Worm (Caenorhabditis elegans) whole organism, mixed stage, embryonic: Measurements from ENCODE around the gene sna-1.

ENCODE experiments used
- M03D4.4 ChIP-seq: sonication (generic microtip); optimal IDR thresholded peaks from 2 replicates; lab custom pipeline; 2017; ENCODE audit warnings: mild to moderate bottlenecking, missing genetic modification characterization, missing compliant biosample characterization
- bed-3 ChIP-seq: fragments of 200-800 bp; sonication (Bioruptor generic); optimal IDR thresholded peaks from 3 replicates; lab custom pipeline; 2018; ENCODE audit warnings: mild to moderate bottlenecking, missing genetic modification characterization, moderate library complexity, missing compliant biosample characterization
- blmp-1 ChIP-seq: fragments of 150-350 bp; optimal IDR thresholded peaks from 2 replicates; lab custom pipeline; 2014; ENCODE audit warnings: missing biosample characterization, missing genetic modification characterization
- ceh-43 ChIP-seq: fragments of 200-800 bp; sonication (Bioruptor generic); optimal IDR thresholded peaks from 2 replicates; lab custom pipeline; 2018; ENCODE audit warnings: mild to moderate bottlenecking, missing genetic modification characterization, moderate library complexity, missing compliant biosample characterization
- ceh-83 ChIP-seq: fragments of 200-800 bp; sonication (Bioruptor generic); optimal IDR thresholded peaks from 2 replicates; lab custom pipeline; 2018; ENCODE audit warnings: mild to moderate bottlenecking, missing genetic modification characterization, missing compliant biosample characterization
- ces-1 ChIP-seq: fragments of 150-350 bp; optimal IDR thresholded peaks from 2 replicates; lab custom pipeline; 2014; ENCODE audit warnings: missing biosample characterization, missing genetic modification reagents, missing genetic modification characterization
- cnd-1 ChIP-seq: fragments of 200-800 bp; sonication (Bioruptor generic); optimal IDR thresholded peaks from 2 replicates; lab custom pipeline; 2018; ENCODE audit warnings: mild to moderate bottlenecking, missing genetic modification characterization, missing compliant biosample characterization
- drap-1 ChIP-seq: fragments of 200-800 bp; sonication (Bioruptor generic); optimal IDR thresholded peaks from 3 replicates; lab custom pipeline; 2018; ENCODE audit warnings: mild to moderate bottlenecking, missing genetic modification characterization, missing compliant biosample characterization
- elt-3 ChIP-seq: fragments of 150-350 bp; optimal IDR thresholded peaks from 2 replicates; lab custom pipeline; 2014; ENCODE audit warnings: missing biosample characterization, missing genetic modification characterization
- flh-1 ChIP-seq: fragments of 200-800 bp; sonication (Bioruptor generic); optimal IDR thresholded peaks from 2 replicates; lab custom pipeline; 2018; ENCODE audit warnings: mild to moderate bottlenecking, missing genetic modification characterization, moderate library complexity, missing compliant biosample characterization
- ham-2 ChIP-seq: fragments of 200-800 bp; sonication (Bioruptor generic); optimal IDR thresholded peaks from 2 replicates; lab custom pipeline; 2018; ENCODE audit warnings: mild to moderate bottlenecking, missing genetic modification characterization, missing compliant biosample characterization
- hlh-1 ChIP-seq: fragments of 150-350 bp; optimal IDR thresholded peaks from 2 replicates; lab custom pipeline; 2014; ENCODE audit warnings: missing biosample characterization, missing genetic modification reagents, missing genetic modification characterization
- lin-32 ChIP-seq: fragments of 200-800 bp; sonication (Bioruptor generic); optimal IDR thresholded peaks from 2 replicates; lab custom pipeline; 2018; ENCODE audit warnings: mild to moderate bottlenecking, missing genetic modification characterization, missing compliant biosample characterization
- lsy-2 ChIP-seq: fragments of 150-350 bp; optimal IDR thresholded peaks from 2 replicates; lab custom pipeline; 2014; ENCODE audit warnings: missing biosample characterization, missing genetic modification characterization
- mab-5 ChIP-seq: fragments of 150-350 bp; optimal IDR thresholded peaks from 2 replicates; lab custom pipeline; 2014; ENCODE audit warnings: missing biosample characterization, missing genetic modification characterization
- mep-1 ChIP-seq: fragments of 150-350 bp; optimal IDR thresholded peaks from 2 replicates; lab custom pipeline; 2017; ENCODE audit warnings: missing biosample characterization, missing genetic modification reagents, missing genetic modification characterization, inconsistent platforms
- mls-2 ChIP-seq: sonication (generic microtip); optimal IDR thresholded peaks from 2 replicates; lab custom pipeline; 2016; ENCODE audit warnings: mild to moderate bottlenecking, missing genetic modification characterization, moderate library complexity, missing compliant biosample characterization
- nhr-12 ChIP-seq: fragments of 150-350 bp; optimal IDR thresholded peaks from 2 replicates; lab custom pipeline; 2014; ENCODE audit warnings: missing biosample characterization, missing genetic modification characterization
- nhr-2 ChIP-seq: fragments of 150-350 bp; optimal IDR thresholded peaks from 2 replicates; lab custom pipeline; 2014; ENCODE audit warnings: missing biosample characterization, missing genetic modification characterization
- nhr-237 ChIP-seq: fragments of 150-350 bp; optimal IDR thresholded peaks from 2 replicates; lab custom pipeline; 2014; ENCODE audit warnings: missing biosample characterization, missing genetic modification characterization
- nhr-28 ChIP-seq: fragments of 150-350 bp; optimal IDR thresholded peaks from 2 replicates; lab custom pipeline; 2014; ENCODE audit warnings: missing biosample characterization, missing genetic modification characterization
- nhr-76 ChIP-seq: sonication (generic microtip); optimal IDR thresholded peaks from 2 replicates; lab custom pipeline; 2017; ENCODE audit warnings: missing biosample characterization, missing genetic modification characterization
- pha-4 ChIP-seq: fragments of 150-350 bp; optimal IDR thresholded peaks from 2 replicates; lab custom pipeline; 2018; ENCODE audit warnings: missing biosample characterization, missing genetic modification reagents, missing genetic modification characterization
- sem-2 ChIP-seq: fragments of 200-800 bp; sonication (Bioruptor generic); optimal IDR thresholded peaks from 2 replicates; lab custom pipeline; 2018; ENCODE audit warnings: mild to moderate bottlenecking, missing genetic modification characterization, missing compliant biosample characterization
- snpc-4 ChIP-seq: fragments of 150-350 bp; optimal IDR thresholded peaks from 2 replicates; lab custom pipeline; 2014; ENCODE audit warnings: missing biosample characterization, missing genetic modification characterization
- sptf-1 ChIP-seq: sonication (generic microtip); optimal IDR thresholded peaks from 2 replicates; lab custom pipeline; 2017; ENCODE audit warnings: mild to moderate bottlenecking, missing genetic modification characterization, moderate library complexity, missing compliant biosample characterization
- unc-120 ChIP-seq: sonication (generic microtip); optimal IDR thresholded peaks from 2 replicates; lab custom pipeline; 2017; ENCODE audit warnings: missing genetic modification characterization, missing compliant biosample characterization; ENCODE audit not compliant: poor library complexity, severe bottlenecking
- unc-39 ChIP-seq: fragments of 150-350 bp; optimal IDR thresholded peaks from 2 replicates; lab custom pipeline; 2014; ENCODE audit warnings: missing biosample characterization, missing genetic modification characterization
- unc-62 ChIP-seq: fragments of 150-350 bp; optimal IDR thresholded peaks from 2 replicates; lab custom pipeline; 2014; ENCODE audit warnings: missing biosample characterization, missing genetic modification reagents, missing genetic modification characterization
- zip-8 ChIP-seq: fragments of 150-350 bp; optimal IDR thresholded peaks from 2 replicates; lab custom pipeline; 2014; ENCODE audit warnings: missing biosample characterization, missing genetic modification characterization
- ztf-11 ChIP-seq: fragments of 150-350 bp; optimal IDR thresholded peaks from 2 replicates; lab custom pipeline; 2014; ENCODE audit warnings: missing biosample characterization, missing genetic modification characterization

Gene sna-1

ce11 chrV:6690075-6690474, 20.4 kb downstream of the sna-1 start:
- TF ChIP-seq ham-2 (GFP tag; lab: Kevin White, UChicago) = no peak
- no peak for TF ChIP-seq nhr-12 (tag; lab: Kevin White, UChicago)
- no peak for TF ChIP-seq ceh-43 (GFP tag; lab: Kevin White, UChicago)
- no peak for TF ChIP-seq sem-2
- TF ChIP-seq mep-1 (tag; lab: Kevin White, UChicago) = no peak
- TF ChIP-seq bed-3 = no peak
- no peak for TF ChIP-seq unc-120 (tag; lab: Kevin White, UChicago)

ce11 chrV:6688392-6688791, 22.1 kb downstream of the sna-1 start, which contains the start of gene K11G9.5:
TSS of gene K11G9.5 (minus strand) at chrV:6688492.
- TF ChIP-seq lsy-2 (tag; lab: Kevin White, UChicago) (no peak), unc-62 (GFP tag; lab: Kevin White, UChicago) (no peak), nhr-237 (tag; lab: Kevin White, UChicago) (no peak), M03D4.4 (tag; lab: Kevin White, UChicago) (no peak), flh-1 (GFP tag; lab: Kevin White, UChicago) (no peak), nhr-28 (no peak), hlh-1 (tag; lab: Kevin White, UChicago) (no peak), elt-3 (tag; lab: Kevin White, UChicago) (no peak), sem-2 (no peak), blmp-1 (no peak), ces-1 (GFP tag; lab: Kevin White, UChicago) (no peak), unc-39 (no peak), drap-1 (GFP tag; lab: Kevin White, UChicago) (no peak)

- TF ChIP-seq pha-4 (tag; lab: Kevin White, UChicago) (no peak), mls-2 (no peak), blmp-1 (no peak), unc-39 (no peak), unc-120 (tag; lab: Kevin White, UChicago) (no peak), mab-5 (tag; lab: Kevin White, UChicago) (no peak), snpc-4 (tag; lab: Kevin White, UChicago) (no peak), zip-8 (tag; lab: Kevin White, UChicago) (no peak), nhr-28 (no peak), lsy-2 (tag; lab: Kevin White, UChicago) (no peak), nhr-76 (tag; lab: Kevin White, UChicago) (no peak), elt-3 (tag; lab: Kevin White, UChicago) (no peak), sem-2 (no peak), flh-1 (GFP tag; lab: Kevin White, UChicago) (no peak), cnd-1 (tag; lab: Kevin White, UChicago) (no peak), M03D4.4 (tag; lab: Kevin White, UChicago) (no peak), ceh-83 (GFP tag; lab: Kevin White, UChicago) (no peak)
Measured at ce11 chrV:6685963-6686362, 24.5 kb downstream of the sna-1 start.

- TF ChIP-seq lsy-2 (tag; lab: Kevin White, UChicago) (no peak), mab-5 (tag; lab: Kevin White, UChicago) (no peak), M03D4.4 (tag; lab: Kevin White, UChicago) (no peak), cnd-1 (tag; lab: Kevin White, UChicago) (peak; percentile 20), lin-32 (GFP tag; lab: Kevin White, UChicago) (peak; percentile 60), nhr-2 (tag; lab: Kevin White, UChicago) (peak; percentile 59)
Measured at ce11 chrV:6685499-6685898, 25.0 kb downstream of the sna-1 start.

- TF ChIP-seq mls-2 (peak; percentile 80), ztf-11 (tag; lab: Kevin White, UChicago) (peak; percentile 28), nhr-2 (tag; lab: Kevin White, UChicago) (peak; percentile 100), lin-32 (GFP tag; lab: Kevin White, UChicago) (peak; percentile 98), bed-3 (no peak), ceh-43 (GFP tag; lab: Kevin White, UChicago) (peak; percentile 78), elt-3 (tag; lab: Kevin White, UChicago) (no peak), ces-1 (GFP tag; lab: Kevin White, UChicago) (peak; percentile 72), M03D4.4 (tag; lab: Kevin White, UChicago) (no peak), cnd-1 (tag; lab: Kevin White, UChicago) (peak; percentile 76), sptf-1 (tag; lab: Kevin White, UChicago) (peak; percentile 36)
Measured at ce11 chrV:6684541-6684940, 25.9 kb downstream of the sna-1 start.
